Worm (Caenorhabditis elegans) whole organism, early embryonic: Measurements from ENCODE around the gene phy-3.

Experiments
- B0310.2 ChIP-seq: sonication (generic microtip); optimal IDR thresholded peaks from 2 replicates; lab custom pipeline; 2016; ENCODE audit warnings: mild to moderate bottlenecking, missing genetic modification characterization, missing compliant biosample characterization
- F13C5.2 ChIP-seq: sonication (generic microtip); optimal IDR thresholded peaks from 2 replicates; lab custom pipeline; 2017; ENCODE audit warnings: mild to moderate bottlenecking, missing genetic modification characterization, inconsistent platforms, missing compliant biosample characterization
- aly-1 ChIP-seq: sonication (generic microtip); optimal IDR thresholded peaks from 2 replicates; lab custom pipeline; 2016; ENCODE audit warnings: missing genetic modification characterization, missing compliant biosample characterization
- ama-1 ChIP-seq: fragments of 150-350 bp; optimal IDR thresholded peaks from 2 replicates; lab custom pipeline; 2014
- ceh-13 ChIP-seq: fragments of 200-800 bp; sonication (Bioruptor generic); optimal IDR thresholded peaks from 2 replicates; lab custom pipeline; 2018; ENCODE audit warnings: mild to moderate bottlenecking, missing genetic modification characterization, missing compliant biosample characterization
- ceh-36 ChIP-seq: sonication (generic microtip); optimal IDR thresholded peaks from 2 replicates; lab custom pipeline; 2016; ENCODE audit warnings: missing genetic modification characterization, inconsistent platforms, missing compliant biosample characterization
- ets-7 ChIP-seq: sonication (generic microtip); optimal IDR thresholded peaks from 2 replicates; lab custom pipeline; 2016; ENCODE audit warnings: missing genotype, missing genetic modification characterization, missing compliant biosample characterization
- flt-1 ChIP-seq: fragments of 200-800 bp; sonication (Bioruptor generic); IDR thresholded peaks from 2 replicates; pipeline ENCODE4 v1.3.6; 2022; ENCODE audit warnings: missing genetic modification characterization, missing compliant biosample characterization
- hmbx-1 ChIP-seq: sonication (generic microtip); optimal IDR thresholded peaks from 2 replicates; lab custom pipeline; 2016; ENCODE audit warnings: mild to moderate bottlenecking, missing genetic modification characterization, missing compliant biosample characterization
- hmg-4 ChIP-seq: fragments of 200-800 bp; sonication (Bioruptor generic); optimal IDR thresholded peaks from 2 replicates; lab custom pipeline; 2018; ENCODE audit warnings: mild to moderate bottlenecking, missing genetic modification characterization, missing compliant biosample characterization
- hnd-1 ChIP-seq: sonication (generic microtip); optimal IDR thresholded peaks from 2 replicates; lab custom pipeline; 2016; ENCODE audit warnings: missing genetic modification characterization, missing compliant biosample characterization
- pes-1 ChIP-seq: fragments of 200-800 bp; sonication (Bioruptor generic); IDR thresholded peaks from 2 replicates; pipeline ENCODE4 v1.3.6; 2022; ENCODE audit warnings: missing genetic modification reagents, missing genetic modification characterization, missing compliant biosample characterization
- scrt-1 ChIP-seq: fragments of 200-800 bp; sonication (Bioruptor generic); IDR thresholded peaks from 2 replicates; pipeline ENCODE4 v1.3.6; 2022; ENCODE audit warnings: missing genetic modification characterization, missing compliant biosample characterization
- sea-1 ChIP-seq: fragments of 200-800 bp; sonication (Bioruptor generic); conservative IDR thresholded peaks from 2 replicates; pipeline ENCODE4 v1.3.6; 2022; ENCODE audit warnings: missing genetic modification characterization, missing compliant biosample characterization
- tbx-11 ChIP-seq: fragments of 200-800 bp; sonication (Bioruptor generic); IDR thresholded peaks from 2 replicates; pipeline ENCODE4 v1.3.6; 2022; ENCODE audit warnings: missing genetic modification characterization, missing compliant biosample characterization
- tbx-37 ChIP-seq: fragments of 200-800 bp; sonication (Bioruptor generic); conservative IDR thresholded peaks from 2 replicates; pipeline ENCODE4 v1.3.6; 2022; ENCODE audit warnings: missing genetic modification reagents, missing genetic modification characterization, missing compliant biosample characterization
- tra-4 ChIP-seq: sonication (generic microtip); optimal IDR thresholded peaks from 2 replicates; lab custom pipeline; 2017; ENCODE audit warnings: missing genetic modification characterization, missing compliant biosample characterization

Gene phy-3

ce11 chrV:16874966-16875365 is 42.0 kb downstream of the phy-3 start, which contains the start of gene F49A5.10:
Gene F49A5.10, plus strand, starts transcription at chrV:16875266.
- TF ChIP-seq B0310.2 (tag; lab: Kevin White, UChicago) (no peak), hmbx-1 (tag; lab: Kevin White, UChicago) (no peak), pes-1 (GFP tag; lab: Robert Waterston, UW) (no peak), F13C5.2 (no peak), hmg-4 (GFP tag; lab: Kevin White, UChicago) (no peak), scrt-1 (GFP tag; lab: Robert Waterston, UW) (no peak), ceh-36 (tag; lab: Kevin White, UChicago) (no peak), tbx-11 (no peak), sea-1 (GFP tag; lab: Robert Waterston, UW) (no peak)

DNA sequence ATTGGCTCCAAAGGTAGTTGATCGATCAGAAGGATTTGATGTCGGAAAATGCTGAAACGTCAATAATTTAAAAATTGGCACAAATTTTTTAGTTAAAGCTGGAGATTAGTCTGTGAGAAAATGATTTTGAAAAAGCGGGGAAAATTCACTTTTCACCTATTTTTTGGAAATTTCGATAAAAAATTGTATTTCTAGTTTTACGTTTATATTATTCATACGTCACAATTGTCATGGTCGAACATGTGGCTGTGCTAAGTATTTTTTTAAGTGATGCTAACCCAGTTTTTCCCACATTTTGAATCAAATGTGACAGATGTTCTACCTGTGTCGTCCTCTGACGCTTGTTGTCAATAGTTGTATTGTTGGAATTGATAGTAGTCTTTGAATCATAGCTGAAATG is 46.6 kb downstream of the phy-3 start:
- TF ChIP-seq F13C5.2: no peak
- no peak for TF ChIP-seq pes-1 (GFP tag; lab: Robert Waterston, UW)
- TF ChIP-seq sea-1 (GFP tag; lab: Robert Waterston, UW): no peak
- TF ChIP-seq hmg-4 (GFP tag; lab: Kevin White, UChicago): no peak
- no peak for TF ChIP-seq ets-7 (tag; lab: Kevin White, UChicago)
- no peak for TF ChIP-seq tbx-37
- no peak for TF ChIP-seq ceh-36 (tag; lab: Kevin White, UChicago)
- TF ChIP-seq aly-1: no peak
- no peak for TF ChIP-seq ceh-13 (GFP tag; lab: Kevin White, UChicago)
- no peak for TF ChIP-seq scrt-1 (GFP tag; lab: Robert Waterston, UW)
- TF ChIP-seq B0310.2 (tag; lab: Kevin White, UChicago): no peak
- no peak for TF ChIP-seq tra-4
- no peak for TF ChIP-seq hnd-1
- no peak for TF ChIP-seq ama-1 (lab: Kevin White, UChicago)

- TF ChIP-seq ceh-13 (GFP tag; lab: Kevin White, UChicago) (no peak), scrt-1 (GFP tag; lab: Robert Waterston, UW) (no peak), ama-1 (lab: Kevin White, UChicago) (no peak), pes-1 (GFP tag; lab: Robert Waterston, UW) (no peak)
Measured at ce11 chrV:16880054-16880453, 47.1 kb downstream of the phy-3 start, which contains the start of gene F09C6.3. Gene F09C6.3, minus strand, starts transcription at chrV:16880154.

DNA sequence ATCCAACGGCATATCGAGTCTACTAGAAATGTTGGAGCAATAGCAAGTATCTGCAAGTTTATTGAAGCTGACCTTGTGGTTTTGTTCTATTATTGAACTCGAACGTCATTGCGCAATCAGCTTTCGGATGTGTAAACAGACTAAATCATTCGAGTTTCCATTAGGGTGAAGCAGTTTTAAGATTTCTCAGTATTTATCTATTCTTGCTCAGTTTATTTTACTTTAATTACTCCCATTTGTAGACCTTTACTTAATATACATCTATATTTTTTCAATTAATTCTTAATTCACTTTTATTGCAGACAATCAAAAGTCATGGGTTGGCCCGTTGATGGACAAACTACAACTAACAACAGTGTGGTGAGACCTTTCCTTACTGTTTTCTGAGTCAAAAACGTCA is 47.7 kb downstream of the phy-3 start, which contains the start of gene F09C6.14:
Gene F09C6.14, plus strand, starts transcription at position 301 of the 400 bp plus-strand sequence.
- no peak for TF ChIP-seq tbx-37
- no peak for TF ChIP-seq B0310.2 (tag; lab: Kevin White, UChicago)
- TF ChIP-seq sea-1 (GFP tag; lab: Robert Waterston, UW): no peak
- TF ChIP-seq hmg-4 (GFP tag; lab: Kevin White, UChicago): no peak
- no peak for TF ChIP-seq ets-7 (tag; lab: Kevin White, UChicago)
- no peak for TF ChIP-seq pes-1 (GFP tag; lab: Robert Waterston, UW)
- no peak for TF ChIP-seq F13C5.2
- no peak for TF ChIP-seq tra-4
- no peak for TF ChIP-seq aly-1
- TF ChIP-seq ceh-13 (GFP tag; lab: Kevin White, UChicago): no peak
- no peak for TF ChIP-seq hnd-1
- TF ChIP-seq flt-1 (GFP tag; lab: Robert Waterston, UW): no peak
- no peak for TF ChIP-seq ceh-36 (tag; lab: Kevin White, UChicago)
- TF ChIP-seq tbx-11: no peak
- TF ChIP-seq hmbx-1 (tag; lab: Kevin White, UChicago): no peak
- TF ChIP-seq ama-1 (lab: Kevin White, UChicago): no peak
- no peak for TF ChIP-seq scrt-1 (GFP tag; lab: Robert Waterston, UW)

DNA sequence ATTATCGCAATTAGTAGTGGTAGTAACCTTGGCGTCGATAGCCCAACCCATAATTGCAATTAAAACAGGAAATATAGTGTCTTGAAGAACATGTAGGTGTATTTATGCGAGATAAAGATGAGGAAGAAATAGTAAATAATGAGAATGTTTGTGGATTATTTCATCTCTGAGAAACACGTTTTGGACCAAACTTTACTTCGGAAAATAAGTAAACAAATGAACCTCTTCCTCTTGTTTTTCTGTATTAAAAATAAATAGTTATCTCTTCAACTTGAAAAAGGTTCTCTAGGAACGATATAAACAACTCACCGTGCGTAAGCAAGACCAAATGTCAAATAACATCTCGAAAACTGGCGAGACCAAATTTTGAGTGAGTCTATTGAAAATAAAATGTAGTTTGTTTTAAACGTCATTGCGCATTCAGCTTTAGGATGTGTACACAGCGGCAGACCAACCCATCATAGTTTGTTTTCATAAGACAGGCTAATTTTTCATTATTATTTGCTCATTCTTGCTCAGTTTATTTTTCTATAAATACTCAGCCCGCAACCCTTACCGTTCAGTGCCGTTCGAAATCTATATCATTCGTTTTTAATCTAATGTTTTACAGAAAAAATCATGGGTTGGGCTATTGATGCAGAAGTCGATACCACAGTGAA is 49.4 kb downstream of the phy-3 start, which contains the start of the genes F09C6.11 and F09C6.12:
Gene F09C6.11, minus strand, starts transcription at position 51 of the 659 bp plus-strand sequence.
Gene F09C6.12, plus strand, starts transcription at position 609 of the 659 bp plus-strand sequence.
- TF ChIP-seq pes-1 (GFP tag; lab: Robert Waterston, UW): no peak
- no peak for TF ChIP-seq hnd-1
- no peak for TF ChIP-seq flt-1 (GFP tag; lab: Robert Waterston, UW)
- TF ChIP-seq aly-1: no peak
- no peak for TF ChIP-seq hmbx-1 (tag; lab: Kevin White, UChicago)

ce11 chrV:16884744-16885143 is 51.8 kb downstream of the phy-3 start, which contains the start of gene F09C6.13:
Gene F09C6.13, plus strand, starts transcription at chrV:16885044.
- TF ChIP-seq F13C5.2: no peak
- TF ChIP-seq sea-1 (GFP tag; lab: Robert Waterston, UW): no peak
- TF ChIP-seq ama-1 (lab: Kevin White, UChicago): no peak
- no peak for TF ChIP-seq hnd-1
- no peak for TF ChIP-seq tra-4
- no peak for TF ChIP-seq ceh-13 (GFP tag; lab: Kevin White, UChicago)
- no peak for TF ChIP-seq tbx-37
- TF ChIP-seq tbx-11: no peak
- TF ChIP-seq flt-1 (GFP tag; lab: Robert Waterston, UW): no peak
- no peak for TF ChIP-seq hmbx-1 (tag; lab: Kevin White, UChicago)
- no peak for TF ChIP-seq aly-1
- TF ChIP-seq hmg-4 (GFP tag; lab: Kevin White, UChicago): no peak
- no peak for TF ChIP-seq scrt-1 (GFP tag; lab: Robert Waterston, UW)
- TF ChIP-seq pes-1 (GFP tag; lab: Robert Waterston, UW): no peak
- TF ChIP-seq B0310.2 (tag; lab: Kevin White, UChicago): no peak
- no peak for TF ChIP-seq ets-7 (tag; lab: Kevin White, UChicago)
- no peak for TF ChIP-seq ceh-36 (tag; lab: Kevin White, UChicago)
